Fruit fly (Drosophila melanogaster) whole organism, pupa: Measurements from ENCODE around the gene msn.

Source experiments
- CG12605 ChIP-seq: fragments of 200-800 bp; sonication (Bioruptor generic); IDR thresholded peaks from 2 replicates; pipeline ENCODE4 v1.3.6; 2022; ENCODE audit warnings: missing biosample characterization, missing genetic modification characterization
- CG14655 ChIP-seq: fragments of 200-800 bp; sonication (Bioruptor generic); optimal IDR thresholded peaks from 3 replicates; lab custom pipeline; 2017; ENCODE audit warnings: mild to moderate bottlenecking, missing biosample characterization, missing genetic modification reagents, missing genetic modification characterization
- CG15710 ChIP-seq: fragments of 200-800 bp; sonication (Bioruptor generic); optimal IDR thresholded peaks from 2 replicates; lab custom pipeline; 2018; ENCODE audit warnings: missing biosample characterization, mild to moderate bottlenecking, missing genetic modification characterization, moderate library complexity
- CG34367 ChIP-seq: fragments of 200-800 bp; sonication (Bioruptor generic); optimal IDR thresholded peaks from 2 replicates; lab custom pipeline; 2018; ENCODE audit warnings: missing biosample characterization, mild to moderate bottlenecking, missing genetic modification characterization
- CG9948 ChIP-seq: fragments of 200-800 bp; sonication (Bioruptor generic); optimal IDR thresholded peaks from 2 replicates; lab custom pipeline; 2018; ENCODE audit warnings: missing biosample characterization, mild to moderate bottlenecking, missing genetic modification characterization, moderate library complexity
- EcR ChIP-seq: fragments of 200-800 bp; sonication (Bioruptor generic); optimal IDR thresholded peaks from 3 replicates; lab custom pipeline; 2019; ENCODE audit warnings: missing biosample characterization, missing genetic modification characterization, mild to moderate bottlenecking, moderate library complexity, missing genetic modification reagents
- gl ChIP-seq: fragments of 200-800 bp; sonication (Bioruptor generic); optimal IDR thresholded peaks from 2 replicates; lab custom pipeline; 2018; ENCODE audit warnings: missing biosample characterization, mild to moderate bottlenecking, missing genetic modification characterization

DNA sequence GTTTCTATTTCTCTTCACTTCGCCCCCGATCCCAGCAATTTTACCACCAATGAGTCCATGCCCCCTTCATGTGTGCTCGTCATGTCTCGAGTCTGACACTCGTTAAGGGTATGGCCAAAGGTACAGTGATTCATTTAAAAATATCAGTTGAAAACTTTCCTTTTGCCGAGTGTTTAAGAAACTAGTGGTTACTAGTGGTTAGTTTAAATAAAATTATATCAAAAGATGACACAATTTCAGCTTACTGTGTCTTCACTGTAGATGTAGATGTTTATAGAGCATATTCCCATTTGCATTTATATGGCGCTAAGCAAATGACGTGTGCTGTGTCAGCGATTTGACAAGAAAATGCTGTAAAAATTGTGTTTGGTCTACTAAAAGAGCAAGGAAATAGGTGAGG, 54.0 kb downstream of the msn start:
- TF ChIP-seq CG14655 (GFP tag; lab: Kevin White, UChicago) (peak; percentile 55), EcR (GFP tag; lab: Kevin White, UChicago) (no peak), CG12605 (peak; percentile 71), CG9948 (tag; lab: Kevin White, UChicago) (no peak), CG34367 (tag; lab: Kevin White, UChicago) (no peak), CG15710 (tag; lab: Kevin White, UChicago) (no peak), gl (no peak)
